Fruit fly (Drosophila melanogaster) whole organism, embryonic: ENCODE results near the gene Art1.
A peak's percentile ranks its signal among the peaks of the same experiment; 100 is the strongest.

Source experiments
- ATbp ChIP-seq: fragments of 200-800 bp; sonication (Bioruptor generic); optimal IDR thresholded peaks from 2 replicates; lab custom pipeline; 2017; ENCODE audit warnings: missing biosample characterization, mild to moderate bottlenecking, missing genetic modification characterization, missing genetic modification reagents
- Aef1 ChIP-seq: fragments of 200-800 bp; sonication (Bioruptor generic); IDR thresholded peaks from 3 replicates; pipeline ENCODE4 v1.3.6; 2022; ENCODE audit warnings: missing biosample characterization, missing genetic modification characterization
- CG10366 ChIP-seq: fragments of 200-800 bp; sonication (Bioruptor generic); IDR thresholded peaks from 2 replicates; pipeline ENCODE4 v1.3.6; 2022; ENCODE audit warnings: missing biosample characterization, missing genetic modification characterization
- CG14710 ChIP-seq: fragments of 200-800 bp; sonication (Bioruptor generic); optimal IDR thresholded peaks from 3 replicates; lab custom pipeline; 2019; ENCODE audit warnings: missing biosample characterization, mild to moderate bottlenecking, missing genetic modification characterization, moderate library complexity
- CG16813 ChIP-seq: fragments of 200-800 bp; sonication (Bioruptor generic); IDR thresholded peaks from 3 replicates; pipeline ENCODE4 v1.3.6; 2022; ENCODE audit warnings: missing biosample characterization, missing genetic modification characterization; ENCODE audit not compliant: partially characterized antibody
- CG18262 ChIP-seq: fragments of 200-800 bp; optimal IDR thresholded peaks from 3 replicates; lab custom pipeline; 2019; ENCODE audit warnings: missing biosample characterization, mild to moderate bottlenecking, missing genetic modification characterization, moderate library complexity
- CG2712 ChIP-seq: fragments of 200-800 bp; optimal IDR thresholded peaks from 3 replicates; lab custom pipeline; 2019; ENCODE audit warnings: missing biosample characterization, mild to moderate bottlenecking, missing genetic modification characterization, moderate library complexity
- CG3281 ChIP-seq: fragments of 200-800 bp; sonication (Bioruptor generic); optimal IDR thresholded peaks from 3 replicates; lab custom pipeline; 2017; ENCODE audit warnings: missing biosample characterization, mild to moderate bottlenecking, missing genetic modification characterization
- CG33213 ChIP-seq: fragments of 200-800 bp; sonication (Bioruptor generic); optimal IDR thresholded peaks from 3 replicates; lab custom pipeline; 2016; ENCODE audit warnings: missing biosample characterization, missing genetic modification characterization
- CG4404 ChIP-seq: fragments of 200-800 bp; sonication (Bioruptor generic); IDR thresholded peaks from 2 replicates; pipeline ENCODE4 v1.3.6; 2022; ENCODE audit warnings: missing biosample characterization, missing genetic modification characterization
- CG6683 ChIP-seq: fragments of 200-800 bp; sonication (Bioruptor generic); optimal IDR thresholded peaks from 2 replicates; lab custom pipeline; 2017; ENCODE audit warnings: missing biosample characterization, mild to moderate bottlenecking, missing genetic modification characterization, missing genetic modification reagents
- CG7786 ChIP-seq: fragments of 200-800 bp; sonication (Bioruptor generic); optimal IDR thresholded peaks from 2 replicates; lab custom pipeline; 2016; ENCODE audit warnings: missing biosample characterization, missing genetic modification characterization
- CG7987 ChIP-seq: fragments of 200-800 bp; sonication (Bioruptor generic); optimal IDR thresholded peaks from 2 replicates; lab custom pipeline; 2018; ENCODE audit warnings: missing biosample characterization, mild to moderate bottlenecking, missing genetic modification characterization, moderate library complexity
- CG8290 ChIP-seq, 3 experiments: fragments of 200-800 bp; sonication (Bioruptor generic); optimal IDR thresholded peaks; 2 replicates each; lab custom pipeline; 2016 to 2019; ENCODE audit warnings: missing biosample characterization in 3 of 3, missing genetic modification characterization in 3 of 3, mild to moderate bottlenecking in 2 of 3, moderate library complexity in 1 of 3
- CG8478 ChIP-seq: fragments of >200 bp; optimal IDR thresholded peaks from 2 replicates; lab custom pipeline; 2018
- D19A ChIP-seq: fragments of 200-800 bp; optimal IDR thresholded peaks from 3 replicates; lab custom pipeline; 2019; ENCODE audit warnings: missing biosample characterization, mild to moderate bottlenecking, missing genetic modification characterization, moderate library complexity
- Dad ChIP-seq: fragments of 200-800 bp; sonication (Bioruptor generic); optimal IDR thresholded peaks from 3 replicates; lab custom pipeline; 2016; ENCODE audit warnings: missing biosample characterization, missing genetic modification characterization
- Dref ChIP-seq: fragments of 200-800 bp; sonication (Bioruptor generic); IDR thresholded peaks from 2 replicates; pipeline ENCODE4 v1.3.6; 2022; ENCODE audit warnings: missing biosample characterization, missing genetic modification characterization
- E2f2 ChIP-seq: fragments of 200-800 bp; sonication (Bioruptor generic); IDR thresholded peaks from 2 replicates; pipeline ENCODE4 v1.3.6; 2022; ENCODE audit warnings: missing biosample characterization, missing genetic modification characterization
- Fer2 ChIP-seq: fragments of 200-800 bp; sonication (Bioruptor generic); optimal IDR thresholded peaks from 2 replicates; lab custom pipeline; 2018; ENCODE audit warnings: missing biosample characterization, mild to moderate bottlenecking, missing genetic modification characterization, moderate library complexity
- HmgD ChIP-seq: fragments of 200-800 bp; sonication (Bioruptor generic); optimal IDR thresholded peaks from 3 replicates; lab custom pipeline; 2016; ENCODE audit warnings: missing biosample characterization, missing genetic modification characterization
- HmgZ ChIP-seq: fragments of 200-800 bp; sonication (Bioruptor generic); optimal IDR thresholded peaks from 2 replicates; lab custom pipeline; 2018; ENCODE audit warnings: missing biosample characterization, mild to moderate bottlenecking, missing genetic modification characterization
- Myb ChIP-seq: fragments of 200-800 bp; sonication (Bioruptor generic); optimal IDR thresholded peaks from 2 replicates; lab custom pipeline; 2016; ENCODE audit warnings: missing biosample characterization, missing genetic modification characterization
- NfI ChIP-seq: fragments of 200-800 bp; sonication (Bioruptor generic); optimal IDR thresholded peaks from 3 replicates; lab custom pipeline; 2018; ENCODE audit warnings: missing biosample characterization, mild to moderate bottlenecking, missing genetic modification characterization, moderate library complexity
- PHDP ChIP-seq: fragments of 200-800 bp; sonication (Bioruptor generic); optimal IDR thresholded peaks from 3 replicates; lab custom pipeline; 2018; ENCODE audit warnings: missing biosample characterization, mild to moderate bottlenecking, missing genetic modification characterization, moderate library complexity
- Stat92E ChIP-seq, 3 experiments: fragments of >200 bp in 2 of 3; fragments of 200-800 bp in 1 of 3; sonication (Bioruptor generic) in 1 of 3; optimal IDR thresholded peaks; 2 replicates each; lab custom pipeline; 2017 to 2019; ENCODE audit warnings: missing biosample characterization in 3 of 3, missing genetic modification characterization in 3 of 3, mild to moderate bottlenecking in 1 of 3, moderate library complexity in 1 of 3
- Trl ChIP-seq, 3 experiments: fragments of >200 bp in 2 of 3; fragments of 200-800 bp in 1 of 3; sonication (Bioruptor generic) in 1 of 3; optimal IDR thresholded peaks; 2 replicates in 1 of 3; 3 replicates in 2 of 3; lab custom pipeline; 2016 to 2017; ENCODE audit warnings: missing biosample characterization in 1 of 3, missing genetic modification characterization in 1 of 3
- ab ChIP-seq: fragments of 200-800 bp; sonication (Bioruptor generic); optimal IDR thresholded peaks from 2 replicates; lab custom pipeline; 2016; ENCODE audit warnings: missing biosample characterization, missing genetic modification characterization
- bab2 ChIP-seq: fragments of 200-800 bp; sonication (Bioruptor generic); optimal IDR thresholded peaks from 2 replicates; lab custom pipeline; 2016; ENCODE audit warnings: missing biosample characterization, missing genetic modification characterization
- dmrt11E ChIP-seq: fragments of 200-800 bp; sonication (Bioruptor generic); optimal IDR thresholded peaks from 3 replicates; lab custom pipeline; 2018; ENCODE audit warnings: missing biosample characterization, mild to moderate bottlenecking, missing genetic modification characterization, moderate library complexity
- en ChIP-seq: fragments of 200-800 bp; sonication (Bioruptor generic); optimal IDR thresholded peaks from 2 replicates; lab custom pipeline; 2016; ENCODE audit warnings: missing biosample characterization, missing genetic modification characterization
- esg ChIP-seq: fragments of 200-800 bp; sonication (Bioruptor generic); conservative IDR thresholded peaks from 2 replicates; pipeline ENCODE4 v1.3.6; 2022; ENCODE audit warnings: missing biosample characterization, missing genetic modification characterization
- exex ChIP-seq: fragments of 200-800 bp; sonication (Bioruptor generic); optimal IDR thresholded peaks from 4 replicates; lab custom pipeline; 2018; ENCODE audit warnings: missing biosample characterization, mild to moderate bottlenecking, missing genetic modification characterization, moderate library complexity
- hbn ChIP-seq: fragments of 200-800 bp; sonication (Bioruptor generic); IDR thresholded peaks from 2 replicates; pipeline ENCODE4 v1.3.6; 2022; ENCODE audit warnings: missing biosample characterization, missing genetic modification characterization; ENCODE audit not compliant: partially characterized antibody
- luna ChIP-seq: fragments of 200-800 bp; sonication (Bioruptor generic); optimal IDR thresholded peaks from 2 replicates; lab custom pipeline; 2016; ENCODE audit warnings: missing biosample characterization, missing genetic modification characterization
- mam ChIP-seq: fragments of 200-800 bp; sonication (Bioruptor generic); optimal IDR thresholded peaks from 3 replicates; lab custom pipeline; 2016; ENCODE audit warnings: missing biosample characterization, missing genetic modification characterization
- org-1 ChIP-seq: fragments of 200-800 bp; sonication (Bioruptor generic); optimal IDR thresholded peaks from 2 replicates; lab custom pipeline; 2017; ENCODE audit warnings: missing biosample characterization, missing genetic modification characterization
- otp ChIP-seq: fragments of 200-800 bp; sonication (Bioruptor generic); IDR thresholded peaks from 3 replicates; pipeline ENCODE4, ENCODE4 v1.3.6; 2022; ENCODE audit warnings: missing biosample characterization, missing genetic modification characterization
- pan ChIP-seq, 4 experiments: fragments of >200 bp in 3 of 4; fragments of 200-800 bp in 1 of 4; sonication (Bioruptor generic) in 1 of 4; optimal IDR thresholded peaks in 3 of 4; IDR thresholded peaks in 1 of 4; 2 replicates each; pipeline versions ENCODE4 v1.3.6 to Lab custom; 2017 to 2022; ENCODE audit warnings: missing biosample characterization in 2 of 4, missing genetic modification characterization in 2 of 4, mixed read lengths in 1 of 4
- pho ChIP-seq: fragments of 200-800 bp; sonication (Bioruptor generic); optimal IDR thresholded peaks from 2 replicates; lab custom pipeline; 2016; ENCODE audit warnings: missing biosample characterization, missing genetic modification characterization
- pum ChIP-seq: fragments of 200-800 bp; sonication (Bioruptor generic); optimal IDR thresholded peaks from 2 replicates; lab custom pipeline; 2016; ENCODE audit warnings: missing biosample characterization, missing genetic modification characterization
- scrt ChIP-seq: fragments of 200-800 bp; sonication (Bioruptor generic); optimal IDR thresholded peaks from 2 replicates; lab custom pipeline; 2018; ENCODE audit warnings: missing biosample characterization, mild to moderate bottlenecking, missing genetic modification characterization, moderate library complexity
- so ChIP-seq: fragments of 200-800 bp; sonication (Bioruptor generic); IDR thresholded peaks from 3 replicates; pipeline ENCODE4 v1.3.6; 2022; ENCODE audit warnings: missing biosample characterization, missing genetic modification characterization
- ssp ChIP-seq: fragments of 200-800 bp; sonication (Bioruptor generic); IDR thresholded peaks from 2 replicates; pipeline ENCODE4 v1.3.6; 2022; ENCODE audit warnings: missing biosample characterization, missing genetic modification characterization
- sug ChIP-seq: fragments of 200-800 bp; optimal IDR thresholded peaks from 2 replicates; lab custom pipeline; 2019; ENCODE audit warnings: missing biosample characterization, mild to moderate bottlenecking, missing genetic modification characterization, moderate library complexity
- trem ChIP-seq: fragments of 200-800 bp; optimal IDR thresholded peaks from 3 replicates; lab custom pipeline; 2019; ENCODE audit warnings: missing biosample characterization, mild to moderate bottlenecking, missing genetic modification characterization, moderate library complexity
- zen2 ChIP-seq: fragments of 200-800 bp; sonication (Bioruptor generic); IDR thresholded peaks from 3 replicates; pipeline ENCODE4 v1.3.6; 2022; ENCODE audit warnings: missing biosample characterization, missing genetic modification characterization; ENCODE audit not compliant: partially characterized antibody

Gene Art1

dm6 chr3R:10760966-10761855 is 26.8 kb downstream of the Art1 start, which contains the start of the genes MED7 and Cap-H2 (continued):
- TF ChIP-seq CG8290 (GFP tag; optimal IDR thresholded peaks at IDR 0.05; lab: Kevin White, UChicago) (peak; percentile 79), CG8290 (tag; optimal IDR thresholded peaks at IDR 0.05; lab: Kevin White, UChicago) (peak in 1 of 2 experiments; percentile 68), D19A (tag; lab: Kevin White, UChicago) (no peak), CG3281 (GFP tag; lab: Kevin White, UChicago) (peak; percentile 66), Trl (optimal IDR thresholded peaks at IDR 0.05; lab: Kevin White, UChicago) (peak in 1 of 2 experiments; percentile 11), Trl (GFP tag; optimal IDR thresholded peaks at IDR 0.05; lab: Kevin White, UChicago) (peak; percentile 71), otp (GFP tag; lab: Robert Waterston, UW) (peak; percentile 40; the same call in 1 of the 3 replicates), CG14710 (tag; lab: Kevin White, UChicago) (peak; percentile 87), PHDP (tag; lab: Kevin White, UChicago) (peak; percentile 79), CG33213 (GFP tag; lab: Kevin White, UChicago) (peak; percentile 82), Dref (GFP tag; lab: Robert Waterston, UW) (peak; percentile 79), pho (GFP tag; lab: Kevin White, UChicago) (peak; percentile 89), HmgZ (tag; lab: Kevin White, UChicago) (peak; percentile 74), org-1 (GFP tag; lab: Kevin White, UChicago) (no peak), HmgD (no peak), Myb (GFP tag; lab: Kevin White, UChicago) (peak; percentile 42), luna (GFP tag; lab: Kevin White, UChicago) (peak; percentile 7), so (GFP tag; lab: Robert Waterston, UW) (peak; percentile 78; the same call in 2 of the 3 replicates), CG7786 (GFP tag; lab: Kevin White, UChicago) (peak; percentile 56), bab2 (GFP tag; lab: Kevin White, UChicago) (peak; percentile 95), NfI (GFP tag; lab: Kevin White, UChicago) (peak; percentile 74), CG2712 (tag; lab: Kevin White, UChicago) (peak; percentile 87), CG18262 (tag; lab: Kevin White, UChicago) (peak; percentile 80), trem (peak; percentile 90), exex (tag; lab: Kevin White, UChicago) (peak; percentile 28), Dad (GFP tag; lab: Kevin White, UChicago) (peak; percentile 65), scrt (no peak), ssp (peak; percentile 75), Aef1 (GFP tag; lab: Robert Waterston, UW) (peak; percentile 77), ab (GFP tag; lab: Kevin White, UChicago) (peak; percentile 42), E2f2 (peak; percentile 51), CG6683 (GFP tag; lab: Kevin White, UChicago) (peak; percentile 7), pan (optimal IDR thresholded peaks at IDR 0.05; lab: Kevin White, UChicago) (no peak), pan (GFP tag; optimal IDR thresholded peaks at IDR 0.05 in 1 of 2, IDR thresholded peaks at IDR 0.05 in 1 of 2) (peak in 1 of 2 experiments; percentile 84), pum (GFP tag; lab: Kevin White, UChicago) (peak; percentile 75), CG10366 (GFP tag; lab: Robert Waterston, UW) (peak; percentile 83), CG4404 (GFP tag; lab: Robert Waterston, UW) (peak; percentile 84), dmrt11E (tag; lab: Kevin White, UChicago) (peak; percentile 80), en (GFP tag; lab: Kevin White, UChicago) (no peak), zen2 (peak; percentile 94), CG16813 (GFP tag; lab: Robert Waterston, UW) (peak; percentile 99), ATbp (GFP tag; lab: Kevin White, UChicago) (no peak), sug (peak; percentile 89), Fer2 (tag; lab: Kevin White, UChicago) (peak; percentile 81), Stat92E (GFP tag; optimal IDR thresholded peaks at IDR 0.05; lab: Kevin White, UChicago) (peak in 1 of 3 experiments; percentile 89), CG7987 (GFP tag; lab: Kevin White, UChicago) (peak; percentile 19), hbn (GFP tag; lab: Robert Waterston, UW) (peak; percentile 99), esg (GFP tag; lab: Robert Waterston, UW) (peak; percentile 78), mam (peak; percentile 85), CG8478 (lab: Kevin White, UChicago) (peak; percentile 11)
